Worm (Caenorhabditis elegans): ENCODE data around the gene F57A8.1.

F57A8.1 gene

DNA sequence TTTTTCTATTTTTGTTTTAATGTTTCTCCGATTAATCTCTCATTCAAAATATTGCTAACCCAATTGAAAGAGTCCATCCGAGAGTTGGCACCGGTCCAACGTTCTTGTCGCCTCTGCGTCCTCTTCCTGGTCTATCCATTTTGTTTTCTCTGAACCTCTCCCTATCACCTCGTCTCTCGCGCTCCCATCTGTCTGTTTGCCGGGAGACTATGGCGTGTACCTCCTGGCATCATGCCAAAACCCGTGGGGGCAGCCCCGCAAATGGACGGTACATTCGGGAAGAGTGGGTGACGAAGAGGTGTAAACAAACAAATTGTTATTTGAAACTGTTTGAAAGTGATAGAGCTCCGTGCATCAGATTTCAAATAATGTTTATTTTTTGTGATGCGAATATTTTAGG, 865 bp upstream of the F57A8.1 start, which contains the start of gene T06E8.2:
Gene T06E8.2 (minus strand): TSS at position 139 of the 400 bp plus-strand sequence.
- TF ChIP-seq cog-1 (tag; optimal IDR thresholded peaks at IDR 0.05) (no peak), tab-1 (GFP tag; IDR thresholded peaks at IDR 0.05) (no peak), T22C8.4 (GFP tag; IDR thresholded peaks at IDR 0.05) (no peak), ztf-23 (GFP tag; IDR thresholded peaks at IDR 0.05) (no peak), med-1 (GFP tag; optimal IDR thresholded peaks at IDR 0.05; ENCODE audit: insufficient read depth) (no peak), flt-1 (GFP tag; IDR thresholded peaks at IDR 0.05) (0 out of 2 replicates have a peak, but pooled peaks have one; percentile 61)

DNA sequence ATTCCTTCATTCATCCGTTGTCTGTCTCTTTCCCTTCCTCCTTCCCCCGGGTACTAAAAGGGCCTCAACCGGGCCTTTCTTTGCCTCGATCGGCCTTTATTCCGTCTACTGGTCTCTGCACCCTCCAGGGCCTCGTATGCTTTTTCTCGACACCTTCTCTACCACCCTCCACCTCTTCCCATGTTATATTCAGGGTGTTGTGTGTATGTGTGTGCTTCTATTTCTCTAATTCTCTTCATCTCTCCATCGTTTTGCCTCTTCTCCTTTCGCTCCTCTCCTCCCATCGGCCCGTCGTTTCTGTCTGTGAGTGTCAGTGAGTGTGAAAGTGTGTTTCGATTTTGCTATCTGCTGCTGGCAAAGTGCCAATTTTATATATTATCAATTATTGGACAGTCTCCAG, 2.7 kb downstream of the F57A8.1 start:
- TF ChIP-seq cog-1 (tag; optimal IDR thresholded peaks at IDR 0.05), result peak; percentile 29
- TF ChIP-seq klf-2 (GFP tag; conservative IDR thresholded peaks at IDR 0.05), result no peak
- TF ChIP-seq T22C8.4 (GFP tag; IDR thresholded peaks at IDR 0.05), result no peak
- 0 out of 2 replicates have a peak, but pooled peaks have one; percentile 52 for TF ChIP-seq tab-1 (GFP tag; IDR thresholded peaks at IDR 0.05)
- TF ChIP-seq flt-1 (GFP tag; IDR thresholded peaks at IDR 0.05), result 0 out of 2 replicates have a peak, but pooled peaks have one; percentile 61
- no peak for TF ChIP-seq ztf-29 (GFP tag; IDR thresholded peaks at IDR 0.05)
- TF ChIP-seq ref-1 (GFP tag; conservative IDR thresholded peaks at IDR 0.05), result no peak
- TF ChIP-seq ztf-23 (GFP tag; IDR thresholded peaks at IDR 0.05), result peak; percentile 60; the same call in 1 of the 2 replicates
- no peak for TF ChIP-seq med-1 (GFP tag; optimal IDR thresholded peaks at IDR 0.05; ENCODE audit: insufficient read depth)

- no peak for TF ChIP-seq ztf-23 (GFP tag; IDR thresholded peaks at IDR 0.05)
- TF ChIP-seq ref-1 (GFP tag; conservative IDR thresholded peaks at IDR 0.05), result no peak
- no peak for TF ChIP-seq cog-1 (tag; optimal IDR thresholded peaks at IDR 0.05)
- no peak for TF ChIP-seq klf-2 (GFP tag; conservative IDR thresholded peaks at IDR 0.05)
- TF ChIP-seq ztf-29 (GFP tag; IDR thresholded peaks at IDR 0.05), result no peak
- no peak for TF ChIP-seq T22C8.4 (GFP tag; IDR thresholded peaks at IDR 0.05)
- no peak for TF ChIP-seq tab-1 (GFP tag; IDR thresholded peaks at IDR 0.05)
- TF ChIP-seq flt-1 (GFP tag; IDR thresholded peaks at IDR 0.05), result no peak
- no peak for TF ChIP-seq med-1 (GFP tag; optimal IDR thresholded peaks at IDR 0.05; ENCODE audit: insufficient read depth)
Measured at ce11 chrV:10041484-10041883, 4.3 kb downstream of the F57A8.1 start.

- TF ChIP-seq ref-1 (GFP tag; conservative IDR thresholded peaks at IDR 0.05) (no peak), klf-2 (GFP tag; conservative IDR thresholded peaks at IDR 0.05) (no peak), ztf-23 (GFP tag; IDR thresholded peaks at IDR 0.05) (no peak), tab-1 (GFP tag; IDR thresholded peaks at IDR 0.05) (no peak), cog-1 (tag; optimal IDR thresholded peaks at IDR 0.05) (peak; percentile 63), flt-1 (GFP tag; IDR thresholded peaks at IDR 0.05) (0 out of 2 replicates have a peak, but pooled peaks have one; percentile 34), med-1 (GFP tag; optimal IDR thresholded peaks at IDR 0.05; ENCODE audit: insufficient read depth) (no peak), T22C8.4 (GFP tag; IDR thresholded peaks at IDR 0.05) (peak; percentile 50; the same call in 1 of the 2 replicates)
Measured at ce11 chrV:10042254-10042653, 5.1 kb downstream of the F57A8.1 start.

- TF ChIP-seq med-1 (GFP tag; optimal IDR thresholded peaks at IDR 0.05; ENCODE audit: insufficient read depth) (no peak), tab-1 (GFP tag; IDR thresholded peaks at IDR 0.05) (no peak), ref-1 (GFP tag; conservative IDR thresholded peaks at IDR 0.05) (no peak), klf-2 (GFP tag; conservative IDR thresholded peaks at IDR 0.05) (no peak), ztf-29 (GFP tag; IDR thresholded peaks at IDR 0.05) (no peak), flt-1 (GFP tag; IDR thresholded peaks at IDR 0.05) (no peak), T22C8.4 (GFP tag; IDR thresholded peaks at IDR 0.05) (no peak), cog-1 (tag; optimal IDR thresholded peaks at IDR 0.05) (no peak), ztf-23 (GFP tag; IDR thresholded peaks at IDR 0.05) (no peak)
Measured at ce11 chrV:10043234-10043796, 6.2 kb downstream of the F57A8.1 start, which contains the start of gene T06E8.8. TSS of gene T06E8.8 (plus strand) at chrV:10043746.

- TF ChIP-seq flt-1 (GFP tag; IDR thresholded peaks at IDR 0.05) (no peak), ref-1 (GFP tag; conservative IDR thresholded peaks at IDR 0.05) (no peak), tab-1 (GFP tag; IDR thresholded peaks at IDR 0.05) (no peak), ztf-23 (GFP tag; IDR thresholded peaks at IDR 0.05) (no peak), klf-2 (GFP tag; conservative IDR thresholded peaks at IDR 0.05) (no peak), T22C8.4 (GFP tag; IDR thresholded peaks at IDR 0.05) (no peak), cog-1 (tag; optimal IDR thresholded peaks at IDR 0.05) (no peak), med-1 (GFP tag; optimal IDR thresholded peaks at IDR 0.05; ENCODE audit: insufficient read depth) (no peak), ztf-29 (GFP tag; IDR thresholded peaks at IDR 0.05) (no peak)
Measured at ce11 chrV:10044735-10045134, 7.6 kb downstream of the F57A8.1 start.

DNA sequence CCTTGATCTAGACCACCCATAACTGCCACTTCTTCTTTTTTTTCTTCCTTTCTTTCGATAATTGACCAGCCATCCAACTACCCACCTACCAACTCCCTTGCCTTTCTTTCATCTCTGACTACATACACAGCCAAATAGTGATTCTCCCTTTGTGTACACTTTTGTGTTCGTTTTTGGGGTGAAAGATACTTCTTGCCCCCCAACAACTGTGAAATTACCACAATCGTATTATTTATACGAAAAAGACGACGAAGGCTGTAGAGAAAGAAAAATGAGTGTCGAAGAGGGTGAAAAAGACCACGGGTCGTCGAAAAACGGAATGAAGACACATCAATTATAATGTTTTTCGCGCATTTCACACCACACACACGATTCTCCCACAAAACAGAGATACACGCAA, 9.4 kb downstream of the F57A8.1 start:
- no peak for TF ChIP-seq flt-1 (GFP tag; IDR thresholded peaks at IDR 0.05)
- no peak for TF ChIP-seq ztf-29 (GFP tag; IDR thresholded peaks at IDR 0.05)
- TF ChIP-seq med-1 (GFP tag; optimal IDR thresholded peaks at IDR 0.05; ENCODE audit: insufficient read depth), result no peak
- no peak for TF ChIP-seq klf-2 (GFP tag; conservative IDR thresholded peaks at IDR 0.05)
- TF ChIP-seq tab-1 (GFP tag; IDR thresholded peaks at IDR 0.05), result no peak
- no peak for TF ChIP-seq cog-1 (tag; optimal IDR thresholded peaks at IDR 0.05)
- no peak for TF ChIP-seq T22C8.4 (GFP tag; IDR thresholded peaks at IDR 0.05)
- no peak for TF ChIP-seq ref-1 (GFP tag; conservative IDR thresholded peaks at IDR 0.05)
- no peak for TF ChIP-seq ztf-23 (GFP tag; IDR thresholded peaks at IDR 0.05)

ce11 chrV:10047189-10047588, 10.0 kb downstream of the F57A8.1 start:
- TF ChIP-seq med-1 (GFP tag; optimal IDR thresholded peaks at IDR 0.05; ENCODE audit: insufficient read depth), result no peak
- no peak for TF ChIP-seq cog-1 (tag; optimal IDR thresholded peaks at IDR 0.05)
- no peak for TF ChIP-seq ztf-29 (GFP tag; IDR thresholded peaks at IDR 0.05)
- no peak for TF ChIP-seq tab-1 (GFP tag; IDR thresholded peaks at IDR 0.05)
- TF ChIP-seq T22C8.4 (GFP tag; IDR thresholded peaks at IDR 0.05), result no peak
- no peak for TF ChIP-seq flt-1 (GFP tag; IDR thresholded peaks at IDR 0.05)
- TF ChIP-seq ztf-23 (GFP tag; IDR thresholded peaks at IDR 0.05), result no peak
- no peak for TF ChIP-seq klf-2 (GFP tag; conservative IDR thresholded peaks at IDR 0.05)
- TF ChIP-seq ref-1 (GFP tag; conservative IDR thresholded peaks at IDR 0.05), result no peak

ce11 chrV:10049192-10049816, 12.2 kb downstream of the F57A8.1 start:
- TF ChIP-seq T22C8.4 (GFP tag; IDR thresholded peaks at IDR 0.05), result 0 out of 2 replicates have a peak, but pooled peaks have one; percentile 24
- TF ChIP-seq flt-1 (GFP tag; IDR thresholded peaks at IDR 0.05), result peak; percentile 63; the same call in 1 of the 2 replicates
- TF ChIP-seq ref-1 (GFP tag; conservative IDR thresholded peaks at IDR 0.05), result 0 out of 2 replicates have a peak, but pooled peaks have one; percentile 16

Measured in whole organism, midembryonic.